Fruit fly (Drosophila melanogaster) whole organism, embryonic: ENCODE measurements around the gene Exo70.
A peak's percentile ranks its signal among the peaks of the same experiment; 100 is the strongest.

Experiments used
- Atf3 ChIP-seq: fragments of 200-800 bp; sonication (Bioruptor generic); optimal IDR thresholded peaks from 3 replicates; lab custom pipeline; 2016; ENCODE audit warnings: missing biosample characterization, missing genetic modification characterization
- CG10274 ChIP-seq: fragments of 200-800 bp; sonication (Bioruptor generic); optimal IDR thresholded peaks from 3 replicates; lab custom pipeline; 2017; ENCODE audit warnings: missing biosample characterization, mild to moderate bottlenecking, missing genetic modification characterization
- CG12104 ChIP-seq: fragments of 200-800 bp; sonication (Bioruptor generic); optimal IDR thresholded peaks from 3 replicates; lab custom pipeline; 2016; ENCODE audit warnings: missing biosample characterization, missing genetic modification characterization
- CG12942 ChIP-seq: fragments of 200-800 bp; sonication (Bioruptor generic); optimal IDR thresholded peaks from 3 replicates; lab custom pipeline; 2016; ENCODE audit warnings: missing biosample characterization, missing genetic modification characterization
- CG13123 ChIP-seq: fragments of 200-800 bp; sonication (Bioruptor generic); optimal IDR thresholded peaks from 2 replicates; lab custom pipeline; 2016; ENCODE audit warnings: missing biosample characterization, missing genetic modification characterization
- CG13287 ChIP-seq: fragments of 200-800 bp; sonication (Bioruptor generic); IDR thresholded peaks from 2 replicates; pipeline ENCODE4 v1.3.6; 2022; ENCODE audit warnings: missing biosample characterization, missing genetic modification characterization; ENCODE audit not compliant: partially characterized antibody
- CG14965 ChIP-seq: fragments of 200-800 bp; sonication (Bioruptor generic); optimal IDR thresholded peaks from 2 replicates; lab custom pipeline; 2016; ENCODE audit warnings: missing biosample characterization, missing genetic modification characterization, borderline replicate concordance
- CG1647 ChIP-seq: fragments of 200-800 bp; sonication (Bioruptor generic); optimal IDR thresholded peaks from 3 replicates; lab custom pipeline; 2016; ENCODE audit warnings: missing biosample characterization, missing genetic modification characterization
- CG16863 ChIP-seq: fragments of 200-800 bp; sonication (Bioruptor generic); optimal IDR thresholded peaks from 3 replicates; lab custom pipeline; 2016; ENCODE audit warnings: missing biosample characterization, missing genetic modification characterization
- CG2116 ChIP-seq: fragments of 200-800 bp; sonication (Bioruptor generic); optimal IDR thresholded peaks from 3 replicates; lab custom pipeline; 2018; ENCODE audit warnings: missing biosample characterization, mild to moderate bottlenecking, missing genetic modification characterization
- CG34224 ChIP-seq: fragments of 200-800 bp; sonication (Bioruptor generic); IDR thresholded peaks from 3 replicates; pipeline ENCODE4 v1.3.6; 2022; ENCODE audit warnings: missing biosample characterization, missing genetic modification characterization; ENCODE audit not compliant: partially characterized antibody
- CG34376 ChIP-seq: fragments of 200-800 bp; sonication (Bioruptor generic); optimal IDR thresholded peaks from 2 replicates; lab custom pipeline; 2018; ENCODE audit warnings: missing biosample characterization, mild to moderate bottlenecking, missing genetic modification characterization
- CG4328 ChIP-seq: fragments of 200-800 bp; sonication (Bioruptor generic); optimal IDR thresholded peaks from 3 replicates; lab custom pipeline; 2017; ENCODE audit warnings: missing biosample characterization, missing genetic modification reagents, missing genetic modification characterization
- CG4854 ChIP-seq: fragments of 200-800 bp; sonication (Bioruptor generic); optimal IDR thresholded peaks from 2 replicates; lab custom pipeline; 2016; ENCODE audit warnings: missing biosample characterization, missing genetic modification characterization, inconsistent platforms
- CG6175 ChIP-seq: fragments of 200-800 bp; sonication (Bioruptor generic); IDR thresholded peaks from 3 replicates; pipeline ENCODE4 v1.3.6; 2022; ENCODE audit warnings: missing biosample characterization, missing genetic modification characterization
- CG8924 ChIP-seq: fragments of 200-800 bp; optimal IDR thresholded peaks from 3 replicates; lab custom pipeline; 2019; ENCODE audit warnings: missing biosample characterization, mild to moderate bottlenecking, missing genetic modification characterization, moderate library complexity
- CG8944 ChIP-seq: fragments of 200-800 bp; sonication (Bioruptor generic); optimal IDR thresholded peaks from 3 replicates; lab custom pipeline; 2016; ENCODE audit warnings: missing biosample characterization, missing genetic modification characterization
- CG9932 ChIP-seq: fragments of 200-800 bp; sonication (Bioruptor generic); IDR thresholded peaks from 2 replicates; pipeline ENCODE4 v1.3.6; 2022; ENCODE audit warnings: missing biosample characterization, missing genetic modification characterization
- CHES-1-like ChIP-seq: fragments of 200-800 bp; sonication (Bioruptor generic); optimal IDR thresholded peaks from 2 replicates; lab custom pipeline; 2016; ENCODE audit warnings: missing biosample characterization, missing genetic modification characterization
- CkIIα-i1 ChIP-seq: fragments of 200-800 bp; sonication (Bioruptor generic); IDR thresholded peaks from 2 replicates; pipeline ENCODE4 v1.3.6; 2022; ENCODE audit warnings: missing biosample characterization, missing genetic modification characterization
- Dek ChIP-seq: fragments of 200-800 bp; sonication (Bioruptor generic); optimal IDR thresholded peaks from 3 replicates; lab custom pipeline; 2019; ENCODE audit warnings: missing biosample characterization, mild to moderate bottlenecking, missing genetic modification characterization, moderate library complexity
- ERR ChIP-seq: fragments of 200-800 bp; sonication (Bioruptor generic); optimal IDR thresholded peaks from 2 replicates; lab custom pipeline; 2016; ENCODE audit warnings: missing biosample characterization, missing genetic modification characterization
- HLHmδ ChIP-seq: fragments of 200-800 bp; sonication (Bioruptor generic); optimal IDR thresholded peaks from 2 replicates; lab custom pipeline; 2018; ENCODE audit warnings: missing biosample characterization, mild to moderate bottlenecking, missing genetic modification characterization, moderate library complexity
- Jarid2 ChIP-seq: fragments of 200-800 bp; sonication (Bioruptor generic); optimal IDR thresholded peaks from 3 replicates; lab custom pipeline; 2017; ENCODE audit warnings: mild to moderate bottlenecking, missing biosample characterization, missing genetic modification reagents, missing genetic modification characterization
- Meics ChIP-seq: fragments of 200-800 bp; sonication (Bioruptor generic); optimal IDR thresholded peaks from 2 replicates; lab custom pipeline; 2017; ENCODE audit warnings: missing biosample characterization, mild to moderate bottlenecking, missing genetic modification characterization
- Neu2 ChIP-seq: fragments of 200-800 bp; sonication (Bioruptor generic); optimal IDR thresholded peaks from 3 replicates; lab custom pipeline; 2016; ENCODE audit warnings: missing biosample characterization, missing genetic modification characterization, borderline replicate concordance
- Opbp ChIP-seq: fragments of 200-800 bp; sonication (Bioruptor generic); IDR thresholded peaks from 3 replicates; pipeline ENCODE4 v1.3.6; 2022; ENCODE audit warnings: missing biosample characterization, missing genetic modification characterization; ENCODE audit not compliant: partially characterized antibody
- Sry-β ChIP-seq: fragments of 200-800 bp; sonication (Bioruptor generic); optimal IDR thresholded peaks from 2 replicates; lab custom pipeline; 2018; ENCODE audit warnings: missing biosample characterization, mild to moderate bottlenecking, missing genetic modification characterization, moderate library complexity
- Usf ChIP-seq: fragments of 200-800 bp; sonication (Bioruptor generic); optimal IDR thresholded peaks from 2 replicates; lab custom pipeline; 2017; ENCODE audit warnings: missing genotype, missing biosample characterization, missing genetic modification characterization
- ap ChIP-seq: fragments of 200-800 bp; sonication (Bioruptor generic); IDR thresholded peaks from 2 replicates; pipeline ENCODE4 v1.3.6; 2022; ENCODE audit warnings: missing biosample characterization, missing genetic modification characterization
- br ChIP-seq: fragments of >200 bp; optimal IDR thresholded peaks from 2 replicates; lab custom pipeline; 2017
- cas ChIP-seq: fragments of 200-800 bp; sonication (Bioruptor generic); IDR thresholded peaks from 2 replicates; pipeline ENCODE4 v1.3.6; 2022; ENCODE audit warnings: missing biosample characterization, missing genetic modification characterization
- caup ChIP-seq: fragments of 200-800 bp; sonication (Bioruptor generic); optimal IDR thresholded peaks from 3 replicates; lab custom pipeline; 2017; ENCODE audit warnings: missing biosample characterization, mild to moderate bottlenecking, missing genetic modification characterization, moderate library complexity; ENCODE audit not compliant: severe bottlenecking
- chinmo ChIP-seq: fragments of 200-800 bp; sonication (Bioruptor generic); IDR thresholded peaks from 4 replicates; pipeline ENCODE4 v1.3.6; 2022; ENCODE audit warnings: missing biosample characterization, missing genetic modification characterization; ENCODE audit not compliant: partially characterized antibody
- dan ChIP-seq: fragments of 200-800 bp; sonication (Bioruptor generic); IDR thresholded peaks from 2 replicates; pipeline ENCODE4 v1.3.6; 2022; ENCODE audit warnings: missing biosample characterization, missing genetic modification characterization
- disco-r ChIP-seq: fragments of 200-800 bp; sonication (Bioruptor generic); optimal IDR thresholded peaks from 2 replicates; lab custom pipeline; 2016; ENCODE audit warnings: missing biosample characterization, missing genetic modification characterization
- dmrt11E ChIP-seq: fragments of 200-800 bp; sonication (Bioruptor generic); optimal IDR thresholded peaks from 3 replicates; lab custom pipeline; 2018; ENCODE audit warnings: missing biosample characterization, mild to moderate bottlenecking, missing genetic modification characterization, moderate library complexity
- dysf ChIP-seq: fragments of 200-800 bp; sonication (Bioruptor generic); IDR thresholded peaks from 3 replicates; pipeline ENCODE4 v1.3.6; 2022; ENCODE audit warnings: missing biosample characterization, missing genetic modification characterization
- emc ChIP-seq: fragments of 200-800 bp; sonication (Bioruptor generic); optimal IDR thresholded peaks from 2 replicates; lab custom pipeline; 2016; ENCODE audit warnings: missing biosample characterization, missing genetic modification characterization
- ftz-f1 ChIP-seq: fragments of 200-800 bp; sonication (Bioruptor generic); optimal IDR thresholded peaks from 2 replicates; lab custom pipeline; 2016; ENCODE audit warnings: missing biosample characterization, missing genetic modification characterization
- gsb ChIP-seq: fragments of 200-800 bp; sonication (Bioruptor generic); IDR thresholded peaks from 2 replicates; pipeline ENCODE4 v1.3.6; 2022; ENCODE audit warnings: missing biosample characterization, missing genetic modification characterization
- gt ChIP-seq: fragments of 200-800 bp; sonication (Bioruptor generic); IDR thresholded peaks from 2 replicates; pipeline ENCODE4 v1.3.6; 2022; ENCODE audit warnings: missing biosample characterization, missing genetic modification characterization
- hkb ChIP-seq, 2 experiments: fragments of 200-800 bp in 1 of 2; fragments of >200 bp in 1 of 2; sonication (Bioruptor generic) in 1 of 2; IDR thresholded peaks in 1 of 2; optimal IDR thresholded peaks in 1 of 2; 2 replicates each; pipeline versions ENCODE4 v1.3.6 to Lab custom; 2017 to 2022; ENCODE audit warnings: missing biosample characterization in 1 of 2, missing genetic modification characterization in 1 of 2
- pita ChIP-seq: fragments of 200-800 bp; sonication (Bioruptor generic); optimal IDR thresholded peaks from 2 replicates; lab custom pipeline; 2017; ENCODE audit warnings: missing biosample characterization, mild to moderate bottlenecking, missing genetic modification characterization
- pum ChIP-seq: fragments of 200-800 bp; sonication (Bioruptor generic); optimal IDR thresholded peaks from 2 replicates; lab custom pipeline; 2016; ENCODE audit warnings: missing biosample characterization, missing genetic modification characterization
- ro ChIP-seq: fragments of 200-800 bp; sonication (Bioruptor generic); IDR thresholded peaks from 2 replicates; pipeline ENCODE4 v1.3.6; 2022; ENCODE audit warnings: missing biosample characterization, missing genetic modification characterization
- row ChIP-seq: fragments of 200-800 bp; sonication (Bioruptor generic); IDR thresholded peaks from 3 replicates; pipeline ENCODE4 v1.3.6; 2022; ENCODE audit warnings: missing biosample characterization, missing genetic modification characterization
- tin ChIP-seq: fragments of 200-800 bp; sonication (Bioruptor generic); optimal IDR thresholded peaks from 3 replicates; lab custom pipeline; 2016; ENCODE audit warnings: missing biosample characterization, missing genetic modification characterization
- tll ChIP-seq, 2 experiments: fragments of 200-800 bp in 1 of 2; fragments of >200 bp in 1 of 2; sonication (Bioruptor generic) in 1 of 2; optimal IDR thresholded peaks; 2 replicates each; lab custom pipeline; 2017 to 2019; ENCODE audit warnings: missing biosample characterization in 2 of 2, missing genetic modification characterization in 2 of 2, mild to moderate bottlenecking in 1 of 2, moderate library complexity in 1 of 2
- toy ChIP-seq: fragments of 200-800 bp; sonication (Bioruptor generic); IDR thresholded peaks from 2 replicates; pipeline ENCODE4 v1.3.6; 2022; ENCODE audit warnings: missing biosample characterization, missing genetic modification characterization
- yki ChIP-seq: fragments of >200 bp; optimal IDR thresholded peaks from 3 replicates; lab custom pipeline; 2018

The Exo70 gene

DNA sequence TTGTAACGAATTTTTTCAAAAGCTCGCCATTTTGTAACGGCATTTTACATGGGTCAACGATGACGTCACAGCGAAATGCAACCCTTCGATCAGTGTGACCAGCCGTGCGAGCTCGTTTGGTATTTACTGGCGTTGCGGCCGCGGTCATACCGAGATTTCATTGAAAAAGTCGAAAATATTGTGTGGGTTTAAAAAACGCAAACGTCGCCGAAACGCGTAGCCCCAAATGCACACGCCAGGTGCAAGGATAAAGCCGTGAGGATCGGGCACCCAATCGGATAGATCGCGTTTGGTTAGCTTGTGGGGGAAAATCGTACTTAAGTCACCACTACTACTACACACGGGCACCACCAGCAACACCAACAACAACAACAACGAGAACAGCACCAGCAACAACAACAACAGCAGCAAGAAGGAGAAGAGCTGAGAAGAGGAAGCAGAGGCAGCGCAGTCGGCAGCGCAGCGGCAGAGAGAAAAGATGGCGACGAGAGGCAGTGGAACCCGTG lies 13.2 kb downstream of the Exo70 start, which contains the start of gene Cbl (continued):
- TF ChIP-seq CkIIα-i1: no peak
- TF ChIP-seq Neu2 (GFP tag; lab: Kevin White, UChicago): no peak
- TF ChIP-seq CG4854: peak; percentile 12
- no peak for TF ChIP-seq CG13123
- TF ChIP-seq tll (GFP tag; optimal IDR thresholded peaks at IDR 0.05; lab: Kevin White, UChicago): peak in 1 of 2 experiments; percentile 42
- TF ChIP-seq Jarid2 (GFP tag; lab: Kevin White, UChicago): no peak
- no peak for TF ChIP-seq Usf (GFP tag; lab: Kevin White, UChicago)
- no peak for TF ChIP-seq disco-r (GFP tag; lab: Kevin White, UChicago)
- no peak for TF ChIP-seq ERR (GFP tag; lab: Kevin White, UChicago)
- no peak for TF ChIP-seq tin
- peak; percentile 100 for TF ChIP-seq CG2116 (GFP tag; lab: Kevin White, UChicago)
- TF ChIP-seq toy: no peak
- no peak for TF ChIP-seq hkb (optimal IDR thresholded peaks at IDR 0.05; lab: Kevin White, UChicago)
- TF ChIP-seq hkb (GFP tag; IDR thresholded peaks at IDR 0.05; lab: Robert Waterston, UW): no peak
- TF ChIP-seq Opbp: 0 out of 3 replicates have a peak, but pooled peaks have one; percentile 5
- peak; percentile 33 for TF ChIP-seq CG34376
- no peak for TF ChIP-seq br
- peak; percentile 29 for TF ChIP-seq CG12104 (GFP tag; lab: Kevin White, UChicago)
- no peak for TF ChIP-seq dan (GFP tag; lab: Robert Waterston, UW)
- TF ChIP-seq CG14965 (GFP tag; lab: Kevin White, UChicago): no peak
- TF ChIP-seq Sry-β (GFP tag; lab: Kevin White, UChicago): peak; percentile 9
- TF ChIP-seq ftz-f1 (GFP tag; lab: Kevin White, UChicago): peak; percentile 58
- peak; percentile 38 for TF ChIP-seq caup (GFP tag; lab: Kevin White, UChicago)
- TF ChIP-seq Meics (GFP tag; lab: Kevin White, UChicago): no peak
- no peak for TF ChIP-seq ap (GFP tag; lab: Robert Waterston, UW)
- TF ChIP-seq CHES-1-like (GFP tag; lab: Kevin White, UChicago): peak; percentile 25
- TF ChIP-seq pita (GFP tag; lab: Kevin White, UChicago): no peak
- no peak for TF ChIP-seq CG9932
- peak; percentile 51 for TF ChIP-seq HLHmδ (GFP tag; lab: Kevin White, UChicago)
- TF ChIP-seq Dek (tag; lab: Kevin White, UChicago): no peak
- peak; percentile 41; the same call in 1 of the 2 replicates for TF ChIP-seq gt (GFP tag; lab: Robert Waterston, UW)
- TF ChIP-seq row (GFP tag; lab: Robert Waterston, UW): peak; percentile 27; the same call in 1 of the 3 replicates
- TF ChIP-seq CG34224 (GFP tag; lab: Robert Waterston, UW): peak; percentile 34; the same call in 1 of the 3 replicates
- TF ChIP-seq CG13287 (GFP tag; lab: Robert Waterston, UW): peak; percentile 60; the same call in 1 of the 2 replicates
- peak; percentile 87; the same call in 3 of the 4 replicates for TF ChIP-seq chinmo (GFP tag; lab: Robert Waterston, UW)
- TF ChIP-seq CG16863 (GFP tag; lab: Kevin White, UChicago): no peak
- TF ChIP-seq CG10274 (GFP tag; lab: Kevin White, UChicago): no peak
- TF ChIP-seq cas (GFP tag; lab: Robert Waterston, UW): no peak
- TF ChIP-seq pum (GFP tag; lab: Kevin White, UChicago): no peak
- TF ChIP-seq CG8944 (GFP tag; lab: Kevin White, UChicago): no peak
- no peak for TF ChIP-seq CG8924 (tag; lab: Kevin White, UChicago)
- TF ChIP-seq CG1647 (GFP tag; lab: Kevin White, UChicago): no peak
- TF ChIP-seq Atf3: no peak
- TF ChIP-seq ro (GFP tag; lab: Robert Waterston, UW): no peak
- no peak for TF ChIP-seq CG6175
- no peak for TF ChIP-seq CG4328
- TF ChIP-seq CG12942 (GFP tag; lab: Kevin White, UChicago): no peak
- no peak for TF ChIP-seq yki
- no peak for TF ChIP-seq dmrt11E
- TF ChIP-seq gsb (GFP tag; lab: Robert Waterston, UW): no peak
- no peak for TF ChIP-seq emc (GFP tag; lab: Kevin White, UChicago)
- TF ChIP-seq dysf (GFP tag; lab: Robert Waterston, UW): no peak
